Worm (Caenorhabditis elegans): ENCODE data around the gene dot-1.3.
"Not testable (repeated sequence)": the region's sequence is repeated elsewhere in the genome, so short reads cannot be mapped to it uniquely, and the experiment has no call there.

The dot-1.3 gene

ce11 chrX:12302755-12303154 is at the start of gene dot-1.3:
Gene dot-1.3 (minus strand): TSS chrX:12302855.
- TF ChIP-seq dao-5, W03F9.2, him-1 (tag; optimal IDR thresholded peaks at IDR 0.05): not testable (repeated sequence)

ce11 chrX:12350207-12350606 is 47.6 kb upstream of the dot-1.3 start, which contains the start of gene F42F12.3:
Gene F42F12.3 (plus strand): TSS chrX:12350578.
- TF ChIP-seq W03F9.2 (tag; optimal IDR thresholded peaks at IDR 0.05) (no peak), dao-5 (tag; optimal IDR thresholded peaks at IDR 0.05) (no peak)

- no peak for TF ChIP-seq W03F9.2 (tag; optimal IDR thresholded peaks at IDR 0.05)
- no peak for TF ChIP-seq him-1 (tag; optimal IDR thresholded peaks at IDR 0.05)
- no peak for TF ChIP-seq dao-5 (tag; optimal IDR thresholded peaks at IDR 0.05)
These were observed 45.7 kb upstream of the dot-1.3 start, which contains the start of gene F42F12.14 for ce11 chrX:12348329-12348728. Gene F42F12.14 (plus strand): TSS chrX:12348629.

ce11 chrX:12347822-12348221 is 45.2 kb upstream of the dot-1.3 start:
- TF ChIP-seq him-1 (tag; optimal IDR thresholded peaks at IDR 0.05), result no peak
- TF ChIP-seq dao-5 (tag; optimal IDR thresholded peaks at IDR 0.05), result peak; percentile 51
- peak; percentile 28 for TF ChIP-seq W03F9.2 (tag; optimal IDR thresholded peaks at IDR 0.05)

ce11 chrX:12346729-12347128 is 44.1 kb upstream of the dot-1.3 start, which contains the start of gene F42F12.11:
Gene F42F12.11 (plus strand): TSS chrX:12347029.
- TF ChIP-seq him-1 (tag; optimal IDR thresholded peaks at IDR 0.05) (no peak), dao-5 (tag; optimal IDR thresholded peaks at IDR 0.05) (no peak), W03F9.2 (tag; optimal IDR thresholded peaks at IDR 0.05) (no peak)

- TF ChIP-seq dao-5 (tag; optimal IDR thresholded peaks at IDR 0.05) (no peak), him-1 (tag; optimal IDR thresholded peaks at IDR 0.05) (no peak), W03F9.2 (tag; optimal IDR thresholded peaks at IDR 0.05) (no peak)
These were observed 40.6 kb upstream of the dot-1.3 start, which contains the start of the genes nspc-9 and nspc-10 for ce11 chrX:12343279-12343678. Gene nspc-9 (minus strand): TSS chrX:12343379. Gene nspc-10 (plus strand): TSS chrX:12343609.

ce11 chrX:12341338-12341737 is 38.7 kb upstream of the dot-1.3 start, which contains the start of gene zig-2:
Gene zig-2 (minus strand): TSS chrX:12341438.
- TF ChIP-seq W03F9.2 (tag; optimal IDR thresholded peaks at IDR 0.05) (no peak), him-1 (tag; optimal IDR thresholded peaks at IDR 0.05) (no peak), dao-5 (tag; optimal IDR thresholded peaks at IDR 0.05) (no peak)

- TF ChIP-seq him-1 (tag; optimal IDR thresholded peaks at IDR 0.05), result no peak
- TF ChIP-seq dao-5 (tag; optimal IDR thresholded peaks at IDR 0.05), result no peak
- TF ChIP-seq W03F9.2 (tag; optimal IDR thresholded peaks at IDR 0.05), result no peak
These were observed 35.3 kb upstream of the dot-1.3 start, which contains the start of gene srd-44 for ce11 chrX:12337846-12338490. Gene srd-44 (plus strand): TSS chrX:12338440.

ce11 chrX:12335808-12336207 is 33.2 kb upstream of the dot-1.3 start, which contains the start of gene srd-48:
Gene srd-48 (plus strand): TSS chrX:12336108.
- TF ChIP-seq him-1 (tag; optimal IDR thresholded peaks at IDR 0.05), result no peak
- no peak for TF ChIP-seq W03F9.2 (tag; optimal IDR thresholded peaks at IDR 0.05)
- no peak for TF ChIP-seq dao-5 (tag; optimal IDR thresholded peaks at IDR 0.05)

- no peak for TF ChIP-seq him-1 (tag; optimal IDR thresholded peaks at IDR 0.05)
- no peak for TF ChIP-seq W03F9.2 (tag; optimal IDR thresholded peaks at IDR 0.05)
- TF ChIP-seq dao-5 (tag; optimal IDR thresholded peaks at IDR 0.05), result no peak
These were observed 30.8 kb upstream of the dot-1.3 start, which contains the start of gene srd-47 for ce11 chrX:12333479-12333878. Gene srd-47 (plus strand): TSS chrX:12333642.

- no peak for TF ChIP-seq W03F9.2 (tag; optimal IDR thresholded peaks at IDR 0.05)
- TF ChIP-seq dao-5 (tag; optimal IDR thresholded peaks at IDR 0.05), result no peak
- no peak for TF ChIP-seq him-1 (tag; optimal IDR thresholded peaks at IDR 0.05)
These were observed 29.1 kb upstream of the dot-1.3 start, which contains the start of gene srd-46 for ce11 chrX:12331795-12332194. Gene srd-46 (plus strand): TSS chrX:12332095.

- TF ChIP-seq dao-5 (tag; optimal IDR thresholded peaks at IDR 0.05), result no peak
- no peak for TF ChIP-seq him-1 (tag; optimal IDR thresholded peaks at IDR 0.05)
- TF ChIP-seq W03F9.2 (tag; optimal IDR thresholded peaks at IDR 0.05), result no peak
These were observed 26.0 kb upstream of the dot-1.3 start, which contains the start of gene srd-45 for ce11 chrX:12328676-12329075. Gene srd-45 (plus strand): TSS chrX:12328976.

- TF ChIP-seq W03F9.2 (tag; optimal IDR thresholded peaks at IDR 0.05) (no peak), dao-5 (tag; optimal IDR thresholded peaks at IDR 0.05) (no peak), him-1 (tag; optimal IDR thresholded peaks at IDR 0.05) (no peak)
These were observed 23.8 kb upstream of the dot-1.3 start, which contains the start of gene srd-41 for ce11 chrX:12326424-12326823. Gene srd-41 (plus strand): TSS chrX:12326724.

- TF ChIP-seq W03F9.2 (tag; optimal IDR thresholded peaks at IDR 0.05) (no peak), dao-5 (tag; optimal IDR thresholded peaks at IDR 0.05) (no peak), him-1 (tag; optimal IDR thresholded peaks at IDR 0.05) (no peak)
These were observed 20.8 kb upstream of the dot-1.3 start, which contains the start of gene srd-40 for ce11 chrX:12323439-12323838. Gene srd-40 (plus strand): TSS chrX:12323739.

Measured in whole organism, L4/young adult.